Fruit fly (Drosophila melanogaster) whole organism, embryonic: ENCODE results near the gene dar1.

ENCODE experiments used
- BEAF-32 ChIP-seq: fragments of 200-800 bp; sonication (Bioruptor generic); optimal IDR thresholded peaks from 3 replicates; lab custom pipeline; 2017; ENCODE audit warnings: missing biosample characterization, missing genetic modification characterization, mild to moderate bottlenecking, moderate library complexity, missing genetic modification reagents
- Bgb ChIP-seq: fragments of 200-800 bp; sonication (Bioruptor generic); IDR thresholded peaks from 2 replicates; pipeline ENCODE4 v1.3.6; 2022; ENCODE audit warnings: missing biosample characterization, missing genetic modification characterization; ENCODE audit not compliant: partially characterized antibody
- CG12744 ChIP-seq: fragments of 200-800 bp; sonication (Bioruptor generic); optimal IDR thresholded peaks from 2 replicates; lab custom pipeline; 2016; ENCODE audit warnings: missing biosample characterization, missing genetic modification characterization
- CG14965 ChIP-seq: fragments of 200-800 bp; sonication (Bioruptor generic); optimal IDR thresholded peaks from 2 replicates; lab custom pipeline; 2016; ENCODE audit warnings: missing biosample characterization, missing genetic modification characterization, borderline replicate concordance
- CG18011 ChIP-seq: fragments of 200-800 bp; sonication (Bioruptor generic); optimal IDR thresholded peaks from 2 replicates; lab custom pipeline; 2017; ENCODE audit warnings: missing biosample characterization, missing genetic modification characterization, mild to moderate bottlenecking, moderate library complexity, missing genotype
- CG3065 ChIP-seq: fragments of 200-800 bp; sonication (Bioruptor generic); optimal IDR thresholded peaks from 2 replicates; lab custom pipeline; 2016; ENCODE audit warnings: missing biosample characterization, missing genetic modification characterization
- CG31224 ChIP-seq: fragments of 200-800 bp; sonication (Bioruptor generic); IDR thresholded peaks from 2 replicates; pipeline ENCODE4 v1.3.6; 2022; ENCODE audit warnings: missing biosample characterization, missing genetic modification characterization
- CG3163 ChIP-seq: fragments of 200-800 bp; sonication (Bioruptor generic); optimal IDR thresholded peaks from 3 replicates; lab custom pipeline; 2016; ENCODE audit warnings: missing biosample characterization, missing genetic modification characterization
- CG3281 ChIP-seq: fragments of 200-800 bp; sonication (Bioruptor generic); optimal IDR thresholded peaks from 3 replicates; lab custom pipeline; 2017; ENCODE audit warnings: missing biosample characterization, mild to moderate bottlenecking, missing genetic modification characterization
- CG4707 ChIP-seq: fragments of 200-800 bp; sonication (Bioruptor generic); optimal IDR thresholded peaks from 2 replicates; lab custom pipeline; 2018; ENCODE audit warnings: missing biosample characterization, mild to moderate bottlenecking, missing genetic modification characterization, moderate library complexity
- CG6791 ChIP-seq: fragments of 200-800 bp; sonication (Bioruptor generic); IDR thresholded peaks from 3 replicates; pipeline ENCODE4 v1.3.6; 2022; ENCODE audit warnings: missing biosample characterization, missing genetic modification characterization; ENCODE audit not compliant: partially characterized antibody
- CG7271 ChIP-seq: fragments of 200-800 bp; sonication (Bioruptor generic); optimal IDR thresholded peaks from 2 replicates; lab custom pipeline; 2018; ENCODE audit warnings: missing biosample characterization, mild to moderate bottlenecking, missing genetic modification characterization, moderate library complexity
- Doc2 ChIP-seq: fragments of 200-800 bp; sonication (Bioruptor generic); IDR thresholded peaks from 2 replicates; pipeline ENCODE4 v1.3.6; 2022; ENCODE audit warnings: missing biosample characterization, missing genetic modification characterization
- Ets65A ChIP-seq: fragments of 200-800 bp; sonication (Bioruptor generic); peaks from one replicate; lab custom pipeline; 2016; ENCODE audit warnings: missing biosample characterization, missing genetic modification characterization
- Hmx ChIP-seq: fragments of 200-800 bp; sonication (Bioruptor generic); optimal IDR thresholded peaks from 2 replicates; lab custom pipeline; 2016; ENCODE audit warnings: missing biosample characterization, missing genetic modification characterization
- Hsf ChIP-seq: fragments of 200-800 bp; sonication (Bioruptor generic); optimal IDR thresholded peaks from 3 replicates; lab custom pipeline; 2016; ENCODE audit warnings: missing biosample characterization, missing genetic modification characterization
- Lpt ChIP-seq: fragments of >200 bp; optimal IDR thresholded peaks from 2 replicates; lab custom pipeline; 2018; ENCODE audit warnings: missing biosample characterization, missing genetic modification characterization
- MBD-R2 ChIP-seq: fragments of 200-800 bp; sonication (Bioruptor generic); IDR thresholded peaks from 2 replicates; pipeline ENCODE4 v1.3.6; 2022; ENCODE audit warnings: missing biosample characterization, missing genetic modification characterization
- Myb ChIP-seq: fragments of 200-800 bp; sonication (Bioruptor generic); optimal IDR thresholded peaks from 2 replicates; lab custom pipeline; 2016; ENCODE audit warnings: missing biosample characterization, missing genetic modification characterization
- NC2β ChIP-seq: fragments of 200-800 bp; sonication (Bioruptor generic); optimal IDR thresholded peaks from 2 replicates; lab custom pipeline; 2016; ENCODE audit warnings: missing biosample characterization, missing genetic modification characterization
- Nf-YC ChIP-seq: fragments of 200-800 bp; optimal IDR thresholded peaks from 3 replicates; lab custom pipeline; 2019; ENCODE audit warnings: missing biosample characterization, mild to moderate bottlenecking, missing genetic modification characterization, moderate library complexity
- Six4 ChIP-seq: fragments of 200-800 bp; sonication (Bioruptor generic); optimal IDR thresholded peaks from 2 replicates; lab custom pipeline; 2016; ENCODE audit warnings: missing biosample characterization, missing genetic modification characterization
- Spps ChIP-seq: fragments of 200-800 bp; sonication (Bioruptor generic); optimal IDR thresholded peaks from 2 replicates; lab custom pipeline; 2018; ENCODE audit warnings: missing biosample characterization, mild to moderate bottlenecking, missing genetic modification characterization
- Xbp1 ChIP-seq: fragments of 200-800 bp; sonication (Bioruptor generic); optimal IDR thresholded peaks from 3 replicates; lab custom pipeline; 2016; ENCODE audit warnings: missing biosample characterization, mild to moderate bottlenecking, missing genetic modification characterization
- br ChIP-seq: fragments of >200 bp; optimal IDR thresholded peaks from 2 replicates; lab custom pipeline; 2017
- btn ChIP-seq: fragments of 200-800 bp; sonication (Bioruptor generic); optimal IDR thresholded peaks from 2 replicates; lab custom pipeline; 2016; ENCODE audit warnings: missing biosample characterization, missing genetic modification characterization
- cato ChIP-seq: fragments of 200-800 bp; sonication (Bioruptor generic); optimal IDR thresholded peaks from 2 replicates; lab custom pipeline; 2016; ENCODE audit warnings: missing biosample characterization, missing genetic modification characterization, borderline replicate concordance
- corto ChIP-seq: fragments of 200-800 bp; sonication (Bioruptor generic); optimal IDR thresholded peaks from 2 replicates; lab custom pipeline; 2016; ENCODE audit warnings: missing biosample characterization, mild to moderate bottlenecking, missing genetic modification characterization, moderate library complexity
- crc ChIP-seq: fragments of 200-800 bp; sonication (Bioruptor generic); optimal IDR thresholded peaks from 2 replicates; lab custom pipeline; 2016; ENCODE audit warnings: missing biosample characterization, missing genetic modification characterization
- danr ChIP-seq: fragments of 200-800 bp; sonication (Bioruptor generic); IDR thresholded peaks from 2 replicates; pipeline ENCODE4 v1.3.6; 2022; ENCODE audit warnings: missing biosample characterization, missing genetic modification characterization
- dati ChIP-seq: fragments of 200-800 bp; sonication (Bioruptor generic); IDR thresholded peaks from 2 replicates; pipeline ENCODE4 v1.3.6; 2022; ENCODE audit warnings: missing biosample characterization, missing genetic modification characterization
- ems ChIP-seq: fragments of 200-800 bp; sonication (Bioruptor generic); optimal IDR thresholded peaks from 3 replicates; lab custom pipeline; 2016; ENCODE audit warnings: missing biosample characterization, missing genetic modification characterization
- gem ChIP-seq: fragments of 200-800 bp; sonication (Bioruptor generic); optimal IDR thresholded peaks from 2 replicates; lab custom pipeline; 2019; ENCODE audit warnings: missing biosample characterization, mild to moderate bottlenecking, missing genetic modification characterization, moderate library complexity
- grn ChIP-seq: fragments of 200-800 bp; sonication (Bioruptor generic); optimal IDR thresholded peaks from 3 replicates; lab custom pipeline; 2017; ENCODE audit warnings: missing biosample characterization, missing genetic modification characterization
- gro ChIP-seq: fragments of 200-800 bp; sonication (Bioruptor generic); optimal IDR thresholded peaks from 2 replicates; lab custom pipeline; 2016; ENCODE audit warnings: missing biosample characterization, missing genetic modification characterization
- maf-S ChIP-seq: fragments of 200-800 bp; sonication (Bioruptor generic); optimal IDR thresholded peaks from 2 replicates; lab custom pipeline; 2016; ENCODE audit warnings: missing biosample characterization, missing genetic modification characterization
- nerfin-2 ChIP-seq: fragments of 200-800 bp; sonication (Bioruptor generic); IDR thresholded peaks from 2 replicates; pipeline ENCODE4 v1.3.6; 2022; ENCODE audit warnings: missing biosample characterization, missing genetic modification characterization; ENCODE audit not compliant: partially characterized antibody
- oc ChIP-seq: fragments of 200-800 bp; sonication (Bioruptor generic); optimal IDR thresholded peaks from 2 replicates; lab custom pipeline; 2018; ENCODE audit warnings: missing biosample characterization, mild to moderate bottlenecking, missing genetic modification characterization, moderate library complexity
- onecut ChIP-seq: fragments of 200-800 bp; sonication (Bioruptor generic); IDR thresholded peaks from 2 replicates; pipeline ENCODE4 v1.3.6; 2022; ENCODE audit warnings: missing biosample characterization, missing genetic modification characterization
- pita ChIP-seq: fragments of 200-800 bp; sonication (Bioruptor generic); optimal IDR thresholded peaks from 2 replicates; lab custom pipeline; 2017; ENCODE audit warnings: missing biosample characterization, mild to moderate bottlenecking, missing genetic modification characterization
- psq ChIP-seq: fragments of 200-800 bp; sonication (Bioruptor generic); optimal IDR thresholded peaks from 2 replicates; lab custom pipeline; 2017; ENCODE audit warnings: missing biosample characterization, missing genetic modification characterization
- pum ChIP-seq: fragments of 200-800 bp; sonication (Bioruptor generic); optimal IDR thresholded peaks from 2 replicates; lab custom pipeline; 2016; ENCODE audit warnings: missing biosample characterization, missing genetic modification characterization
- salm ChIP-seq: fragments of 200-800 bp; sonication (Bioruptor generic); optimal IDR thresholded peaks from 2 replicates; lab custom pipeline; 2018; ENCODE audit warnings: missing biosample characterization, mild to moderate bottlenecking, missing genetic modification characterization
- sens ChIP-seq: fragments of 200-800 bp; sonication (Bioruptor generic); peaks from one replicate; lab custom pipeline; 2016; ENCODE audit warnings: missing biosample characterization, missing genetic modification characterization
- seq ChIP-seq: fragments of 200-800 bp; sonication (Bioruptor generic); IDR thresholded peaks from 2 replicates; pipeline ENCODE4 v1.3.6; 2022; ENCODE audit warnings: missing biosample characterization, missing genetic modification characterization
- sima ChIP-seq: fragments of 200-800 bp; sonication (Bioruptor generic); optimal IDR thresholded peaks from 2 replicates; lab custom pipeline; 2016; ENCODE audit warnings: missing biosample characterization, missing genetic modification characterization
- sqz ChIP-seq: fragments of 200-800 bp; sonication (Bioruptor generic); optimal IDR thresholded peaks from 3 replicates; lab custom pipeline; 2018; ENCODE audit warnings: missing biosample characterization, mild to moderate bottlenecking, missing genetic modification characterization
- stwl ChIP-seq: fragments of 200-800 bp; sonication (Bioruptor generic); optimal IDR thresholded peaks from 3 replicates; lab custom pipeline; 2018; ENCODE audit warnings: missing biosample characterization, mild to moderate bottlenecking, missing genetic modification characterization, moderate library complexity
- tna ChIP-seq: fragments of 200-800 bp; sonication (Bioruptor generic); IDR thresholded peaks from 2 replicates; pipeline ENCODE4 v1.3.6; 2022; ENCODE audit warnings: missing biosample characterization, missing genetic modification characterization; ENCODE audit not compliant: partially characterized antibody
- vfl ChIP-seq: fragments of 200-800 bp; sonication (Bioruptor generic); optimal IDR thresholded peaks from 2 replicates; lab custom pipeline; 2016; ENCODE audit warnings: missing biosample characterization, missing genetic modification characterization

Gene dar1

dm6 chr3L:3638587-3639312 is 12.6 kb downstream of the dar1 start (continued):
- TF ChIP-seq CG7271 (tag; lab: Kevin White, UChicago) (no peak), dati (peak; percentile 43; the same call in 1 of the 2 replicates), danr (GFP tag; lab: Robert Waterston, UW) (0 out of 2 replicates have a peak, but pooled peaks have one; percentile 24), CG14965 (GFP tag; lab: Kevin White, UChicago) (no peak), Hmx (GFP tag; lab: Kevin White, UChicago) (peak; percentile 54), Hsf (GFP tag; lab: Kevin White, UChicago) (peak; percentile 71), Six4 (GFP tag; lab: Kevin White, UChicago) (peak; percentile 72), Doc2 (no peak), Ets65A (GFP tag; lab: Kevin White, UChicago) (peak; percentile 93), Bgb (no peak), sens (GFP tag; lab: Kevin White, UChicago) (peak; percentile 99), vfl (GFP tag; lab: Kevin White, UChicago) (peak; percentile 1), MBD-R2 (no peak), BEAF-32 (GFP tag; lab: Kevin White, UChicago) (no peak), Lpt (no peak), br (lab: Kevin White, UChicago) (no peak), sqz (GFP tag; lab: Kevin White, UChicago) (peak; percentile 44), CG12744 (peak; percentile 59), grn (GFP tag; lab: Kevin White, UChicago) (peak; percentile 7), NC2β (GFP tag; lab: Kevin White, UChicago) (peak; percentile 79), oc (tag; lab: Kevin White, UChicago) (peak; percentile 79), gem (tag; lab: Kevin White, UChicago) (peak; percentile 91), Myb (GFP tag; lab: Kevin White, UChicago) (peak; percentile 27), CG3163 (no peak), CG3065 (GFP tag; lab: Kevin White, UChicago) (peak; percentile 60), corto (no peak), sima (GFP tag; lab: Kevin White, UChicago) (peak; percentile 21), CG4707 (GFP tag; lab: Kevin White, UChicago) (peak; percentile 76), maf-S (GFP tag; lab: Kevin White, UChicago) (no peak), salm (tag; lab: Kevin White, UChicago) (peak; percentile 61), CG31224 (GFP tag; lab: Robert Waterston, UW) (0 out of 2 replicates have a peak, but pooled peaks have one; percentile 9), btn (GFP tag; lab: Kevin White, UChicago) (no peak), pum (GFP tag; lab: Kevin White, UChicago) (peak; percentile 73), Spps (tag; lab: Kevin White, UChicago) (peak; percentile 77), nerfin-2 (GFP tag; lab: Robert Waterston, UW) (no peak), tna (GFP tag; lab: Robert Waterston, UW) (no peak), cato (GFP tag; lab: Kevin White, UChicago) (peak; percentile 64), ems (peak; percentile 51), psq (GFP tag; lab: Kevin White, UChicago) (peak; percentile 67), Nf-YC (tag; lab: Kevin White, UChicago) (no peak), CG6791 (GFP tag; lab: Robert Waterston, UW) (no peak), onecut (peak; percentile 67), Xbp1 (GFP tag; lab: Kevin White, UChicago) (peak; percentile 79), stwl (peak; percentile 2), CG3281 (GFP tag; lab: Kevin White, UChicago) (no peak), gro (GFP tag; lab: Kevin White, UChicago) (no peak), seq (GFP tag; lab: Robert Waterston, UW) (peak; percentile 49; the same call in 1 of the 2 replicates), pita (GFP tag; lab: Kevin White, UChicago) (no peak), CG18011 (GFP tag; lab: Kevin White, UChicago) (no peak), crc (GFP tag; lab: Kevin White, UChicago) (peak; percentile 52)
